Worm (Caenorhabditis elegans): Measurements from ENCODE around the gene lgl-1.

Gene lgl-1

ce11 chrX:910337-910736 is 39.4 kb upstream of the lgl-1 start:
- no peak for TF ChIP-seq jun-1 (tag; optimal IDR thresholded peaks at IDR 0.05)
- TF ChIP-seq hmg-11 (tag; optimal IDR thresholded peaks at IDR 0.05) = peak; percentile 20
- TF ChIP-seq fkh-10 (GFP tag; optimal IDR thresholded peaks at IDR 0.05) = peak; percentile 24

- TF ChIP-seq ceh-9 (tag; optimal IDR thresholded peaks at IDR 0.05) = no peak
- TF ChIP-seq nhr-12 (tag; optimal IDR thresholded peaks at IDR 0.05) = no peak
- no peak for TF ChIP-seq nhr-77 (tag; optimal IDR thresholded peaks at IDR 0.05)
- TF ChIP-seq nhr-23 (tag; optimal IDR thresholded peaks at IDR 0.05) = no peak
- no peak for TF ChIP-seq R02D3.7 (tag; optimal IDR thresholded peaks at IDR 0.05)
- TF ChIP-seq ztf-11 (tag; optimal IDR thresholded peaks at IDR 0.05) = no peak
- no peak for TF ChIP-seq nhr-237 (tag; optimal IDR thresholded peaks at IDR 0.05)
- TF ChIP-seq elt-1 (tag; optimal IDR thresholded peaks at IDR 0.05) = no peak
- TF ChIP-seq nhr-76 (tag; optimal IDR thresholded peaks at IDR 0.05) = no peak
- TF ChIP-seq fos-1 (tag; optimal IDR thresholded peaks at IDR 0.05) = no peak
- TF ChIP-seq zag-1 (tag; optimal IDR thresholded peaks at IDR 0.05) = no peak
- TF ChIP-seq mml-1 (tag; optimal IDR thresholded peaks at IDR 0.05) = no peak
- no peak for TF ChIP-seq pha-4 (tag; optimal IDR thresholded peaks at IDR 0.05)
- TF ChIP-seq hmg-11 (tag; optimal IDR thresholded peaks at IDR 0.05) = no peak
- no peak for TF ChIP-seq lin-15B (tag; optimal IDR thresholded peaks at IDR 0.05)
- TF ChIP-seq skn-1 (tag; optimal IDR thresholded peaks at IDR 0.05) = no peak
Observed at ce11 chrX:902512-902911, 31.6 kb upstream of the lgl-1 start, which contains the start of gene ZC13.10. Gene ZC13.10, minus strand, starts transcription at chrX:902612.

ce11 chrX:897948-898347 is 27.1 kb upstream of the lgl-1 start, which contains the start of gene mab-7:
Gene mab-7, minus strand, starts transcription at chrX:898048.
- TF ChIP-seq pha-4 (tag; optimal IDR thresholded peaks at IDR 0.05) (no peak), nhr-25 (tag; optimal IDR thresholded peaks at IDR 0.05) (peak; percentile 39)

- TF ChIP-seq egl-5 (tag; optimal IDR thresholded peaks at IDR 0.05) (no peak), lin-39 (tag; optimal IDR thresholded peaks at IDR 0.05) (no peak), R02D3.7 (tag; optimal IDR thresholded peaks at IDR 0.05) (no peak), ztf-11 (tag; optimal IDR thresholded peaks at IDR 0.05) (no peak), egl-27 (tag; optimal IDR thresholded peaks at IDR 0.05) (no peak), snpc-4 (tag; optimal IDR thresholded peaks at IDR 0.05) (no peak), unc-62 (GFP tag; optimal IDR thresholded peaks at IDR 0.05) (no peak), sea-2 (GFP tag; optimal IDR thresholded peaks at IDR 0.05) (no peak), zag-1 (tag; optimal IDR thresholded peaks at IDR 0.05) (no peak)
Observed at ce11 chrX:888294-888693, 17.4 kb upstream of the lgl-1 start, which contains the start of gene mam-1. Gene mam-1, minus strand, starts transcription at chrX:888394.

ce11 chrX:880367-880766 is 9.5 kb upstream of the lgl-1 start, which contains the start of gene ZC13.2:
Gene ZC13.2, plus strand, starts transcription at chrX:880667.
- no peak for TF ChIP-seq nhr-76 (tag; optimal IDR thresholded peaks at IDR 0.05)
- no peak for TF ChIP-seq pqm-1 (tag; optimal IDR thresholded peaks at IDR 0.05)
- no peak for TF ChIP-seq daf-12 (tag; optimal IDR thresholded peaks at IDR 0.05)
- TF ChIP-seq unc-62 (GFP tag; optimal IDR thresholded peaks at IDR 0.05) = no peak
- no peak for TF ChIP-seq nhr-28 (tag; optimal IDR thresholded peaks at IDR 0.05)

ce11 chrX:876935-877334 is 6.0 kb upstream of the lgl-1 start, which contains the start of gene ZC13.1:
Gene ZC13.1, plus strand, starts transcription at chrX:877239.
- no peak for TF ChIP-seq nhr-11 (tag; optimal IDR thresholded peaks at IDR 0.05)
- no peak for TF ChIP-seq nhr-43 (tag; optimal IDR thresholded peaks at IDR 0.05; ENCODE audit: poor library complexity, severe bottlenecking)
- peak; percentile 85 for TF ChIP-seq lin-15B (tag; optimal IDR thresholded peaks at IDR 0.05)
- TF ChIP-seq egl-5 (tag; optimal IDR thresholded peaks at IDR 0.05) = peak; percentile 63
- peak; percentile 44 for TF ChIP-seq elt-1 (tag; optimal IDR thresholded peaks at IDR 0.05)
- peak; percentile 76 for TF ChIP-seq nhr-23 (tag; optimal IDR thresholded peaks at IDR 0.05)
- TF ChIP-seq skn-1 (tag; optimal IDR thresholded peaks at IDR 0.05) = peak; percentile 65
- TF ChIP-seq ceh-9 (tag; optimal IDR thresholded peaks at IDR 0.05) = no peak
- TF ChIP-seq nhr-28 (tag; optimal IDR thresholded peaks at IDR 0.05) = no peak
- peak; percentile 51 for TF ChIP-seq elt-2 (tag; optimal IDR thresholded peaks at IDR 0.05)
- TF ChIP-seq lsy-12 (tag; optimal IDR thresholded peaks at IDR 0.05) = no peak
- peak; percentile 87 for TF ChIP-seq lin-39 (tag; optimal IDR thresholded peaks at IDR 0.05)
- TF ChIP-seq nhr-25 (tag; optimal IDR thresholded peaks at IDR 0.05) = peak; percentile 93
- TF ChIP-seq daf-12 (tag; optimal IDR thresholded peaks at IDR 0.05) = no peak
- peak; percentile 91 for TF ChIP-seq pha-4 (tag; optimal IDR thresholded peaks at IDR 0.05)
- no peak for TF ChIP-seq nhr-76 (tag; optimal IDR thresholded peaks at IDR 0.05)
- peak; percentile 45 for TF ChIP-seq snpc-4 (tag; optimal IDR thresholded peaks at IDR 0.05)
- peak; percentile 34 for TF ChIP-seq jun-1 (tag; optimal IDR thresholded peaks at IDR 0.05)
- TF ChIP-seq ceh-82 (tag; optimal IDR thresholded peaks at IDR 0.05) = no peak
- peak; percentile 70 for TF ChIP-seq hmg-11 (tag; optimal IDR thresholded peaks at IDR 0.05)
- TF ChIP-seq mml-1 (tag; optimal IDR thresholded peaks at IDR 0.05) = no peak
- TF ChIP-seq pqm-1 (tag; optimal IDR thresholded peaks at IDR 0.05) = peak; percentile 34
- TF ChIP-seq nfya-1 (tag; optimal IDR thresholded peaks at IDR 0.05; ENCODE audit: insufficient read depth) = peak; percentile 73
